Worm (Caenorhabditis elegans) whole organism, late embryonic: ENCODE results near the gene C07G3.10.
A peak's percentile ranks its signal among the peaks of the same experiment; 100 is the strongest.

ENCODE experiments used
- C38D4.7 ChIP-seq: fragments of 200-800 bp; sonication (Bioruptor generic); optimal IDR thresholded peaks from 2 replicates; lab custom pipeline; 2018; ENCODE audit warnings: mild to moderate bottlenecking, missing genetic modification characterization, moderate library complexity, missing compliant biosample characterization
- F13H6.1 ChIP-seq: sonication (generic microtip); optimal IDR thresholded peaks from 2 replicates; lab custom pipeline; 2016; ENCODE audit warnings: missing genetic modification characterization, missing compliant biosample characterization
- K02D7.2 ChIP-seq: sonication (generic microtip); optimal IDR thresholded peaks from 2 replicates; lab custom pipeline; 2017; ENCODE audit warnings: mild to moderate bottlenecking, missing genetic modification characterization, missing compliant biosample characterization
- K09A11.1 ChIP-seq: sonication (generic microtip); optimal IDR thresholded peaks from 2 replicates; lab custom pipeline; 2017; ENCODE audit warnings: antibody characterized with exemption, mild to moderate bottlenecking, missing genetic modification characterization, missing compliant biosample characterization; ENCODE audit not compliant: insufficient read depth
- T23F11.4 ChIP-seq: fragments of 200-800 bp; sonication (Bioruptor generic); optimal IDR thresholded peaks from 2 replicates; lab custom pipeline; 2018; ENCODE audit warnings: mild to moderate bottlenecking, missing genetic modification characterization, missing compliant biosample characterization
- Y22D7AL.16 ChIP-seq: sonication (generic microtip); optimal IDR thresholded peaks from 2 replicates; lab custom pipeline; 2016; ENCODE audit warnings: missing genetic modification characterization, missing compliant biosample characterization
- ahr-1 ChIP-seq: sonication (generic microtip); optimal IDR thresholded peaks from 2 replicates; lab custom pipeline; 2016; ENCODE audit warnings: missing genetic modification characterization, missing compliant biosample characterization
- ceh-18 ChIP-seq: sonication (generic microtip); optimal IDR thresholded peaks from 2 replicates; lab custom pipeline; 2016; ENCODE audit warnings: missing genetic modification characterization, missing compliant biosample characterization
- ceh-22 ChIP-seq: sonication (generic microtip); optimal IDR thresholded peaks from 2 replicates; lab custom pipeline; 2017; ENCODE audit warnings: missing biosample characterization, missing genetic modification characterization
- ceh-6 ChIP-seq: fragments of 200-800 bp; sonication (Bioruptor generic); optimal IDR thresholded peaks from 2 replicates; lab custom pipeline; 2018; ENCODE audit warnings: mild to moderate bottlenecking, missing genetic modification characterization, missing compliant biosample characterization
- ceh-9 ChIP-seq: sonication (generic microtip); optimal IDR thresholded peaks from 2 replicates; lab custom pipeline; 2016; ENCODE audit warnings: mild to moderate bottlenecking, missing genetic modification characterization, inconsistent platforms, missing compliant biosample characterization
- dve-1 ChIP-seq: sonication (generic microtip); optimal IDR thresholded peaks from 2 replicates; lab custom pipeline; 2017; ENCODE audit warnings: antibody characterized with exemption, mild to moderate bottlenecking, missing genetic modification characterization, missing compliant biosample characterization
- fkh-10 ChIP-seq: fragments of 150-350 bp; optimal IDR thresholded peaks from 2 replicates; lab custom pipeline; 2014; ENCODE audit warnings: missing biosample characterization, missing genetic modification reagents, missing genetic modification characterization
- hlh-30 ChIP-seq: sonication (generic microtip); optimal IDR thresholded peaks from 2 replicates; lab custom pipeline; 2017; ENCODE audit warnings: antibody characterized with exemption, missing genetic modification characterization, missing compliant biosample characterization; ENCODE audit not compliant: insufficient read depth
- madf-2 ChIP-seq: sonication (generic microtip); optimal IDR thresholded peaks from 2 replicates; lab custom pipeline; 2017; ENCODE audit warnings: missing genetic modification characterization, missing compliant biosample characterization
- mec-3 ChIP-seq: sonication (generic microtip); optimal IDR thresholded peaks from 2 replicates; lab custom pipeline; 2016; ENCODE audit warnings: borderline replicate concordance, missing genetic modification characterization, missing compliant biosample characterization
- nfya-1 ChIP-seq: sonication (generic microtip); optimal IDR thresholded peaks from 2 replicates; lab custom pipeline; 2017; ENCODE audit warnings: missing genetic modification characterization, mild to moderate bottlenecking, missing compliant biosample characterization, antibody characterized with exemption, moderate library complexity
- nhr-11 ChIP-seq: fragments of 150-350 bp; optimal IDR thresholded peaks from 2 replicates; lab custom pipeline; 2014; ENCODE audit warnings: missing biosample characterization, missing genetic modification characterization
- nhr-232 ChIP-seq: sonication (generic microtip); optimal IDR thresholded peaks from 2 replicates; lab custom pipeline; 2016; ENCODE audit warnings: missing genetic modification characterization, missing compliant biosample characterization
- odd-2 ChIP-seq: sonication (generic microtip); optimal IDR thresholded peaks from 2 replicates; lab custom pipeline; 2017; ENCODE audit warnings: antibody characterized with exemption, mild to moderate bottlenecking, missing genetic modification characterization, missing compliant biosample characterization
- pag-3 ChIP-seq: sonication (generic microtip); optimal IDR thresholded peaks from 2 replicates; lab custom pipeline; 2016; ENCODE audit warnings: missing compliant biosample characterization, missing genetic modification characterization, borderline replicate concordance
- pha-2 ChIP-seq: sonication (generic microtip); optimal IDR thresholded peaks from 2 replicates; lab custom pipeline; 2017; ENCODE audit warnings: mild to moderate bottlenecking, missing genetic modification characterization, missing compliant biosample characterization
- pros-1 ChIP-seq: fragments of 150-350 bp; optimal IDR thresholded peaks from 2 replicates; lab custom pipeline; 2014; ENCODE audit warnings: missing biosample characterization, missing genetic modification reagents, missing genetic modification characterization
- ref-2 ChIP-seq: sonication (generic microtip); optimal IDR thresholded peaks from 2 replicates; lab custom pipeline; 2016; ENCODE audit warnings: missing genetic modification characterization, missing compliant biosample characterization
- rnt-1 ChIP-seq: sonication (generic microtip); optimal IDR thresholded peaks from 2 replicates; lab custom pipeline; 2016; ENCODE audit warnings: missing genetic modification characterization, missing compliant biosample characterization
- sdc-2 ChIP-seq: sonication (generic microtip); optimal IDR thresholded peaks from 2 replicates; lab custom pipeline; 2016; ENCODE audit warnings: missing genotype, missing genetic modification characterization, missing compliant biosample characterization
- sox-4 ChIP-seq: sonication (generic microtip); optimal IDR thresholded peaks from 2 replicates; lab custom pipeline; 2017; ENCODE audit warnings: mild to moderate bottlenecking, missing genetic modification characterization, inconsistent platforms, missing compliant biosample characterization
- syd-9 ChIP-seq: sonication (generic microtip); optimal IDR thresholded peaks from 2 replicates; lab custom pipeline; 2016; ENCODE audit warnings: mild to moderate bottlenecking, missing genetic modification characterization, moderate library complexity, missing compliant biosample characterization
- unc-3 ChIP-seq, 2 experiments: fragments of 200-800 bp in 1 of 2; sonication (Bioruptor generic) in 1 of 2; sonication (generic microtip) in 1 of 2; conservative IDR thresholded peaks in 1 of 2; optimal IDR thresholded peaks in 1 of 2; 2 replicates each; pipeline versions ENCODE4 v1.3.6 to Lab custom; 2016 to 2022; ENCODE audit warnings: missing compliant biosample characterization in 2 of 2, missing genetic modification characterization in 2 of 2, missing genetic modification reagents in 1 of 2
- unc-42 ChIP-seq: sonication (generic microtip); optimal IDR thresholded peaks from 2 replicates; lab custom pipeline; 2016; ENCODE audit warnings: missing genotype, missing genetic modification characterization, missing compliant biosample characterization
- unc-55 ChIP-seq: sonication (generic microtip); optimal IDR thresholded peaks from 2 replicates; lab custom pipeline; 2017; ENCODE audit warnings: missing biosample characterization, missing genetic modification reagents, missing genetic modification characterization
- unc-86 ChIP-seq: sonication (generic microtip); optimal IDR thresholded peaks from 2 replicates; lab custom pipeline; 2016; ENCODE audit warnings: missing genetic modification characterization, missing compliant biosample characterization
- zip-5 ChIP-seq: sonication (generic microtip); optimal IDR thresholded peaks from 2 replicates; lab custom pipeline; 2016; ENCODE audit warnings: missing genetic modification characterization, missing compliant biosample characterization
- ztf-16 ChIP-seq: sonication (generic microtip); optimal IDR thresholded peaks from 2 replicates; lab custom pipeline; 2017; ENCODE audit warnings: missing genetic modification characterization, missing compliant biosample characterization

The C07G3.10 gene

ce11 chrV:3502038-3502437, at the start of gene C07G3.10, which contains the start of gene C07G3.8:
TSS of gene C07G3.10 (plus strand) at chrV:3502307.
TSS of gene C07G3.8 (minus strand) at chrV:3502138.
- TF ChIP-seq fkh-10 (GFP tag; lab: Kevin White, UChicago) (no peak), ceh-22 (tag; lab: Kevin White, UChicago) (no peak), Y22D7AL.16 (tag; lab: Kevin White, UChicago) (no peak), pag-3 (no peak)

- no peak for TF ChIP-seq dve-1 (tag; lab: Kevin White, UChicago)
- peak; percentile 89 for TF ChIP-seq unc-42 (tag; lab: Kevin White, UChicago)
These were observed 49.6 kb upstream of the C07G3.10 start for ce11 chrV:3452489-3452888.

- TF ChIP-seq rnt-1 (tag; lab: Kevin White, UChicago) (peak; percentile 9), T23F11.4 (GFP tag; lab: Kevin White, UChicago) (no peak), unc-42 (tag; lab: Kevin White, UChicago) (peak; percentile 82), ref-2 (tag; lab: Kevin White, UChicago) (peak; percentile 28), unc-55 (GFP tag; lab: Kevin White, UChicago) (peak; percentile 38)
- TF ChIP-seq, all 69 proteins: peak for 4
These were observed 47.5 kb upstream of the C07G3.10 start for ce11 chrV:3454620-3455019.

ce11 chrV:3455135-3455747, 46.9 kb upstream of the C07G3.10 start:
- TF ChIP-seq unc-42 (tag; lab: Kevin White, UChicago) (peak; percentile 77), syd-9 (tag; lab: Kevin White, UChicago) (no peak), F13H6.1 (tag; lab: Kevin White, UChicago) (no peak)

- TF ChIP-seq C38D4.7 (GFP tag; lab: Kevin White, UChicago), result no peak
- no peak for TF ChIP-seq mec-3
- no peak for TF ChIP-seq K02D7.2
- no peak for TF ChIP-seq ahr-1 (tag; lab: Kevin White, UChicago)
- TF ChIP-seq nhr-232 (tag; lab: Kevin White, UChicago), result no peak
- no peak for TF ChIP-seq sox-4 (tag; lab: Kevin White, UChicago)
- no peak for TF ChIP-seq nfya-1 (tag; lab: Kevin White, UChicago)
- TF ChIP-seq nhr-11 (tag; lab: Kevin White, UChicago), result no peak
- TF ChIP-seq madf-2 (tag; lab: Kevin White, UChicago), result no peak
- TF ChIP-seq ceh-18, result no peak
- no peak for TF ChIP-seq ztf-16
These were observed 42.2 kb upstream of the C07G3.10 start, which contains the start of gene slc-28.2 for ce11 chrV:3459919-3460318. TSS of gene slc-28.2 (plus strand) at chrV:3460219.

DNA sequence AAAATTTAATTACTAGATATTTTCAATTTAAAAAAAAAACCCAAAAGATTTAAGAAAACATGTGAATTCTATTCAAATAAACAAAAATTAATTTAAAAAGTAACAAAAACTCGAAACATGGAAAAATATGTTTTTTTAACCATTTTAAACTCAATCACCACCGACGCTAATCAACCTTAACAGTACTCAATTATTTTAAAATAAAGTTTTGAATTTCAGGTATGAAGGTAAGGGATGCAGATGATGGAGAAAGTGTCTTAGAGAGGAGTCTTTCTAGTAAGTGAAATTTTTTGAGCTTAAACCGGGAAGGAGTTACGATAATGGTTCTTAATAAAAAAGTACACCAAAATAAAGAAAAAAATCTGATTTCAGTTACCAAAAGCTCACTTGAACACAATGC, 38.6 kb upstream of the C07G3.10 start, which contains the start of gene slc-28.1:
Gene slc-28.1, plus strand, starts transcription at position 301 of the 400 bp plus-strand sequence.
- TF ChIP-seq ref-2 (tag; lab: Kevin White, UChicago), result no peak
- TF ChIP-seq zip-5 (tag; lab: Kevin White, UChicago), result no peak
- no peak for TF ChIP-seq odd-2 (tag; lab: Kevin White, UChicago)
- no peak for TF ChIP-seq unc-86 (tag; lab: Kevin White, UChicago)
- no peak for TF ChIP-seq unc-3 (GFP tag; conservative IDR thresholded peaks at IDR 0.05; lab: Robert Waterston, UW)
- no peak for TF ChIP-seq unc-3 (tag; optimal IDR thresholded peaks at IDR 0.05; lab: Kevin White, UChicago)
- TF ChIP-seq pha-2 (tag; lab: Kevin White, UChicago), result no peak
- TF ChIP-seq hlh-30 (tag; lab: Kevin White, UChicago), result no peak
- no peak for TF ChIP-seq K09A11.1 (tag; lab: Kevin White, UChicago)
- no peak for TF ChIP-seq ceh-6 (GFP tag; lab: Kevin White, UChicago)
- TF ChIP-seq pros-1, result no peak
- no peak for TF ChIP-seq sdc-2 (tag; lab: Kevin White, UChicago)
- TF ChIP-seq unc-55 (GFP tag; lab: Kevin White, UChicago), result no peak
- no peak for TF ChIP-seq ceh-9 (tag; lab: Kevin White, UChicago)
- TF ChIP-seq, all 69 proteins: peak for 0
